Worm (Caenorhabditis elegans) whole organism, L4 larva: Measurements from ENCODE around the gene F46C5.10.

ENCODE experiments used
- D1046.2 ChIP-seq: fragments of 200-800 bp; sonication (Bioruptor generic); IDR thresholded peaks from 2 replicates; pipeline ENCODE4 v1.3.6; 2022; ENCODE audit warnings: missing genetic modification characterization, missing compliant biosample characterization
- F26F4.8 ChIP-seq: fragments of 200-800 bp; sonication (Bioruptor generic); conservative IDR thresholded peaks from 2 replicates; pipeline ENCODE4 v1.3.6; 2022; ENCODE audit warnings: missing genetic modification characterization, missing compliant biosample characterization
- F44E2.7 ChIP-seq: fragments of 200-800 bp; sonication (Bioruptor generic); IDR thresholded peaks from 2 replicates; pipeline ENCODE4 v2.1.2; 2022; ENCODE audit warnings: missing genetic modification characterization, missing compliant biosample characterization
- F49E8.2 ChIP-seq: sonication (generic microtip); optimal IDR thresholded peaks from 2 replicates; lab custom pipeline; 2016; ENCODE audit warnings: missing compliant biosample characterization, mild to moderate bottlenecking, missing genetic modification characterization, borderline replicate concordance
- T26A8.4 ChIP-seq: fragments of 200-800 bp; sonication (Bioruptor generic); IDR thresholded peaks from 2 replicates; pipeline ENCODE4 v1.3.6; 2022; ENCODE audit warnings: missing genetic modification characterization, missing compliant biosample characterization
- Y105C5A.15 ChIP-seq: fragments of 200-800 bp; sonication (Bioruptor generic); IDR thresholded peaks from 2 replicates; pipeline ENCODE4 v1.3.6; 2022; ENCODE audit warnings: missing genetic modification characterization, missing compliant biosample characterization
- Y48G9A.11 ChIP-seq: fragments of 200-800 bp; sonication (Bioruptor generic); IDR thresholded peaks from 2 replicates; pipeline ENCODE4 v1.3.6; 2022; ENCODE audit warnings: missing genetic modification reagents, missing genetic modification characterization, missing compliant biosample characterization
- Y5F2A.4 ChIP-seq: fragments of 200-800 bp; sonication (Bioruptor generic); optimal IDR thresholded peaks from 2 replicates; lab custom pipeline; 2018; ENCODE audit warnings: mild to moderate bottlenecking, missing genetic modification characterization, missing compliant biosample characterization
- ZK546.5 ChIP-seq, 2 experiments: sonication (generic microtip); optimal IDR thresholded peaks; 2 replicates each; lab custom pipeline; 2017; ENCODE audit warnings: missing biosample characterization in 2 of 2, missing genetic modification characterization in 2 of 2
- aha-1 ChIP-seq: fragments of 150-350 bp; peaks from one replicate; lab custom pipeline; 2014; ENCODE audit warnings: missing biosample characterization, missing genetic modification characterization
- aly-2 ChIP-seq: sonication (generic microtip); optimal IDR thresholded peaks from 2 replicates; lab custom pipeline; 2018; ENCODE audit warnings: missing biosample characterization, missing genetic modification characterization
- attf-4 ChIP-seq: sonication (generic microtip); optimal IDR thresholded peaks from 3 replicates; lab custom pipeline; 2017; ENCODE audit warnings: missing biosample characterization, missing genetic modification characterization
- ceh-20 ChIP-seq: fragments of 200-800 bp; sonication (Bioruptor generic); IDR thresholded peaks from 2 replicates; pipeline ENCODE4 v1.3.6; 2022; ENCODE audit warnings: missing genetic modification reagents, missing genetic modification characterization, missing compliant biosample characterization
- ceh-28 ChIP-seq: fragments of 150-350 bp; optimal IDR thresholded peaks from 2 replicates; lab custom pipeline; 2014; ENCODE audit warnings: missing biosample characterization, missing genetic modification reagents, missing genetic modification characterization
- daf-16 ChIP-seq, 3 experiments: sonication (generic microtip); optimal IDR thresholded peaks; 2 replicates each; lab custom pipeline; 2016 to 2017; ENCODE audit warnings: missing genetic modification characterization in 3 of 3, missing genetic modification reagents in 3 of 3, mild to moderate bottlenecking in 2 of 3, missing compliant biosample characterization in 2 of 3, missing biosample characterization in 1 of 3, moderate library complexity in 1 of 3
- daf-19 ChIP-seq: fragments of 200-800 bp; sonication (Bioruptor generic); conservative IDR thresholded peaks from 2 replicates; pipeline ENCODE4 v1.3.6; 2022; ENCODE audit warnings: missing genetic modification characterization, missing compliant biosample characterization
- dmd-6 ChIP-seq: fragments of 200-800 bp; sonication (Bioruptor generic); IDR thresholded peaks from 2 replicates; pipeline ENCODE4 v1.3.6; 2022; ENCODE audit warnings: missing genetic modification reagents, missing genetic modification characterization, missing compliant biosample characterization
- dmd-8 ChIP-seq: fragments of 200-800 bp; sonication (Bioruptor generic); IDR thresholded peaks from 2 replicates; pipeline ENCODE4 v1.3.6; 2022; ENCODE audit warnings: missing genetic modification characterization, missing compliant biosample characterization
- dmd-9 ChIP-seq: fragments of 200-800 bp; sonication (Bioruptor generic); IDR thresholded peaks from 2 replicates; pipeline ENCODE4 v1.3.6; 2022; ENCODE audit warnings: missing genetic modification reagents, missing genetic modification characterization, missing compliant biosample characterization
- egl-27 ChIP-seq: sonication (generic microtip); optimal IDR thresholded peaks from 3 replicates; lab custom pipeline; 2017; ENCODE audit warnings: missing biosample characterization, missing genetic modification reagents, missing genetic modification characterization
- hlh-11 ChIP-seq: fragments of 200-800 bp; sonication (Bioruptor generic); optimal IDR thresholded peaks from 2 replicates; lab custom pipeline; 2018; ENCODE audit warnings: mild to moderate bottlenecking, missing genetic modification characterization, missing compliant biosample characterization
- hlh-30 ChIP-seq: sonication (generic microtip); optimal IDR thresholded peaks from 2 replicates; lab custom pipeline; 2017; ENCODE audit warnings: antibody characterized with exemption, mild to moderate bottlenecking, missing genetic modification characterization, missing compliant biosample characterization; ENCODE audit not compliant: insufficient read depth
- jun-1 ChIP-seq: fragments of 150-350 bp; optimal IDR thresholded peaks from 2 replicates; lab custom pipeline; 2014; ENCODE audit warnings: missing biosample characterization, missing genetic modification reagents, missing genetic modification characterization
- lin-1 ChIP-seq: fragments of 200-800 bp; sonication (Bioruptor generic); IDR thresholded peaks from 2 replicates; pipeline ENCODE4 v1.3.6; 2022; ENCODE audit warnings: missing genetic modification reagents, missing genetic modification characterization, missing compliant biosample characterization
- lin-13 ChIP-seq: fragments of 150-350 bp; optimal IDR thresholded peaks from 2 replicates; lab custom pipeline; 2014; ENCODE audit warnings: missing biosample characterization, missing genetic modification reagents, missing genetic modification characterization
- lin-15B ChIP-seq: fragments of 150-350 bp; sonication (generic microtip); optimal IDR thresholded peaks from 3 replicates; lab custom pipeline; 2014; ENCODE audit warnings: missing biosample characterization, missing genetic modification characterization
- madf-5 ChIP-seq, 2 experiments: fragments of 200-800 bp; sonication (Bioruptor generic); IDR thresholded peaks; 2 replicates each; pipeline ENCODE4 v1.3.6; 2022; ENCODE audit warnings: missing compliant biosample characterization in 2 of 2, missing genetic modification characterization in 2 of 2
- mdl-1 ChIP-seq, 2 experiments: fragments of 150-350 bp in 1 of 2; sonication (generic microtip) in 1 of 2; optimal IDR thresholded peaks; 2 replicates each; lab custom pipeline; 2014 to 2017; ENCODE audit warnings: missing biosample characterization in 2 of 2, missing genetic modification characterization in 2 of 2
- mep-1 ChIP-seq: fragments of 150-350 bp; sonication (generic microtip); optimal IDR thresholded peaks from 3 replicates; lab custom pipeline; 2014; ENCODE audit warnings: missing biosample characterization, missing genetic modification characterization
- mxl-2 ChIP-seq: fragments of 200-800 bp; sonication (Bioruptor generic); conservative IDR thresholded peaks from 2 replicates; pipeline ENCODE4 v1.3.6; 2022; ENCODE audit warnings: missing genetic modification reagents, missing genetic modification characterization, missing compliant biosample characterization
- nhr-111 ChIP-seq: fragments of 200-800 bp; sonication (Bioruptor generic); optimal IDR thresholded peaks from 2 replicates; lab custom pipeline; 2018; ENCODE audit warnings: mild to moderate bottlenecking, missing genetic modification characterization, missing compliant biosample characterization
- nhr-25 ChIP-seq: sonication (generic microtip); optimal IDR thresholded peaks from 2 replicates; lab custom pipeline; 2017; ENCODE audit warnings: missing genetic modification characterization, mild to moderate bottlenecking, missing compliant biosample characterization, antibody characterized with exemption, moderate library complexity, borderline replicate concordance; ENCODE audit not compliant: insufficient read depth
- nhr-28 ChIP-seq: fragments of 150-350 bp; optimal IDR thresholded peaks from 2 replicates; lab custom pipeline; 2014; ENCODE audit warnings: missing biosample characterization, missing genetic modification characterization
- nhr-6 ChIP-seq: fragments of 150-350 bp; optimal IDR thresholded peaks from 2 replicates; lab custom pipeline; 2014; ENCODE audit warnings: missing biosample characterization, missing genetic modification characterization
- pqm-1 ChIP-seq: sonication (generic microtip); optimal IDR thresholded peaks from 2 replicates; lab custom pipeline; 2017; ENCODE audit warnings: missing biosample characterization, missing genetic modification characterization
- rbr-2 ChIP-seq: sonication (generic microtip); optimal IDR thresholded peaks from 2 replicates; lab custom pipeline; 2016; ENCODE audit warnings: missing genotype, missing genetic modification characterization, missing compliant biosample characterization
- saeg-2 ChIP-seq: fragments of 200-800 bp; sonication (Bioruptor generic); IDR thresholded peaks from 2 replicates; pipeline ENCODE4 v1.3.6; 2022; ENCODE audit warnings: missing genetic modification reagents, missing genetic modification characterization, missing compliant biosample characterization
- set-16 ChIP-seq: fragments of 200-800 bp; sonication (Bioruptor generic); IDR thresholded peaks from 2 replicates; pipeline ENCODE4 v1.3.6; 2022; ENCODE audit warnings: missing genetic modification reagents, missing genetic modification characterization, missing compliant biosample characterization
- skn-1 ChIP-seq: fragments of 150-350 bp; optimal IDR thresholded peaks from 2 replicates; lab custom pipeline; 2014; ENCODE audit warnings: missing biosample characterization, missing genetic modification characterization
- snpc-1.2 ChIP-seq: fragments of 200-800 bp; sonication (Bioruptor generic); IDR thresholded peaks from 2 replicates; pipeline ENCODE4 v1.3.6; 2022; ENCODE audit warnings: missing genetic modification reagents, missing genetic modification characterization, missing compliant biosample characterization
- snpc-4 ChIP-seq: fragments of 150-350 bp; optimal IDR thresholded peaks from 2 replicates; lab custom pipeline; 2014; ENCODE audit warnings: missing biosample characterization, missing genetic modification characterization
- unc-62 ChIP-seq, 3 experiments: fragments of 150-350 bp in 1 of 3; sonication (generic microtip); optimal IDR thresholded peaks in 2 of 3; peaks in 1 of 3; 1 replicate in 1 of 3; 2 replicates in 2 of 3; lab custom pipeline; 2014 to 2017; ENCODE audit warnings: missing biosample characterization in 3 of 3, missing genetic modification characterization in 3 of 3, missing genetic modification reagents in 3 of 3, missing genotype in 1 of 3
- vab-7 ChIP-seq: fragments of 200-800 bp; sonication (Bioruptor generic); IDR thresholded peaks from 2 replicates; pipeline ENCODE4 v1.3.6; 2022; ENCODE audit warnings: missing genetic modification reagents, missing genetic modification characterization, missing compliant biosample characterization
- zag-1 ChIP-seq: fragments of 150-350 bp; optimal IDR thresholded peaks from 2 replicates; lab custom pipeline; 2014; ENCODE audit warnings: missing biosample characterization, missing genetic modification characterization

F46C5.10 gene

ce11 chrII:8822711-8823110 lies 3.9 kb upstream of the F46C5.10 start (continued):
- TF ChIP-seq nhr-25 (tag; lab: Kevin White, UChicago) (no peak), ceh-28 (tag; lab: Kevin White, UChicago) (no peak), zag-1 (tag; lab: Kevin White, UChicago) (no peak), lin-15B (tag; lab: Kevin White, UChicago) (no peak), daf-16 (GFP tag; optimal IDR thresholded peaks at IDR 0.05; lab: Kevin White, UChicago) (no peak), daf-16 (tag; optimal IDR thresholded peaks at IDR 0.05; lab: Kevin White, UChicago) (no peak), F26F4.8 (GFP tag; lab: Robert Waterston, UW) (no peak), madf-5 (GFP tag; IDR thresholded peaks at IDR 0.05; lab: Robert Waterston, UW) (no peak), rbr-2 (tag; lab: Kevin White, UChicago) (no peak), dmd-8 (no peak), hlh-11 (tag; lab: Kevin White, UChicago) (peak; percentile 56), jun-1 (tag; lab: Kevin White, UChicago) (no peak), mxl-2 (GFP tag; lab: Robert Waterston, UW) (no peak), daf-19 (GFP tag; lab: Robert Waterston, UW) (no peak), saeg-2 (GFP tag; lab: Robert Waterston, UW) (0 out of 2 replicates have a peak, but pooled peaks have one; percentile 26), lin-13 (no peak), egl-27 (tag; lab: Kevin White, UChicago) (no peak), D1046.2 (GFP tag; lab: Robert Waterston, UW) (no peak), F49E8.2 (tag; lab: Kevin White, UChicago) (no peak)

DNA sequence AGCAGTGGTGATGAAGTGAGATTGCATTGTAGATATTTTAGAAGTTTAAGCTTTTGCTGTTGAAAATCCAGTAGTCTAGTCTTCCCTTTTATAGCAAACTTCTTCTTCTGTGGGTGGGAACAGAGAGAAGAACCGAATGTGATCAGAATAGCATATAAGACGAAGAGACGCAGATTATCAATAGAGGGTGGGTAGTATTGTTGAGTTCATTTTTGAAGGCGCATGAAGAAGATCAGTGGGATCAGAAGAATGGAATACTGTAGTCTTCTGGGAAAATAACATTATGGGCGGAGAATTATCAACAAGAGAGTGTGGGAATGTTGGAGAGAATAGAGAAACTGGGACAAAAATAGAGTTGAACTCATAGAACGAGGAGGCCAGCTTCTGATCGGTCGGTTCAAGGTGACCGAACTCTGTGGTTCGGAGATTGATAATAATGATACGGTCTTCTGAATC lies 2.3 kb upstream of the F46C5.10 start, which contains the start of gene F46C5.1:
TSS of gene F46C5.1 (minus strand) at position 51 of the 456 bp plus-strand sequence.
- TF ChIP-seq T26A8.4 (GFP tag; lab: Robert Waterston, UW) (peak; percentile 31; the same call in 1 of the 2 replicates), mdl-1 (tag; optimal IDR thresholded peaks at IDR 0.05; lab: Kevin White, UChicago) (no peak), dmd-8 (no peak), hlh-30 (tag; lab: Kevin White, UChicago) (peak; percentile 13), nhr-28 (tag; lab: Kevin White, UChicago) (peak; percentile 75), aha-1 (peak; percentile 28), unc-62 (GFP tag; optimal IDR thresholded peaks at IDR 0.05 in 1 of 2; lab: Kevin White, UChicago) (peak in 1 of 2 experiments; percentile 63), unc-62 (tag; optimal IDR thresholded peaks at IDR 0.05; lab: Kevin White, UChicago) (no peak)

DNA sequence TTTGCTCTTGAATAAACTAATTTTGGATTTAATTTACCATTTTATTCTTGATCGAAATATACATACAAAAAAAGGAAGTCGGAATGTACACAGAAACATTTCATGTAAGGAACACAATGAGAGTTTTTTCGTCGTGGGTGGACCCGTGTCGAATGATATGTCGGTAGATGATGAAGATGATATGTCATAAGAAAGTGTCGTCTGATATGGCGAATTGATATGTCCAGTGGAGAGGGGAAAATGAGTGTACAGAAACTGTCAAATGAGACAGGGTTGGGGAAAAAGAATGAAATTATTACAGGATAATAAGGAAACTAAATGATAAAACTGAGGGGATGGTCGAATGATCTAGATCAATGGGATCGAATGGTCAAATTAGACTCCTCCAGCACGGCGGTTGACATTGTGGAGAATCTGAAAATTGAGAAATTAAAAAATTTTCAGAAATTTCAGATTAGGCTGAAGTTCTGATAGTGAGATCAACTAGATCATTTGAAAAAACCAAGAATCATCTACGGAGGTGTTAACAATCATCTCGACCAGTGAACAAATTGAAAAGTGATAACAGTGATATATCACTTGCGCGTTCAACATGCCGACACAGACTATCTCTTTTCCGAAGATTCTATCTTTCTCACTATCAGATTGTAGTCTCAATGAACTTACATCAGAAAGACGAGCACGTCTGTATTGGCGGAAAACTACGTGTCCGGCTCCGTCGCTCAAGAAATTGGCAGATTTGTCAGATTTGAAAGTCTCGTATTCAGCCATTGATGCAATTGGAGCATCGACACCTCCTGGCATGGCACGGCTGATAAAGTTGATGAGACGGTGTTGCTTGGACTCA lies 1.5 kb upstream of the F46C5.10 start:
- TF ChIP-seq nhr-6: peak; percentile 52
- TF ChIP-seq F49E8.2 (tag; lab: Kevin White, UChicago): no peak
- TF ChIP-seq vab-7 (GFP tag; lab: Robert Waterston, UW): no peak
- no peak for TF ChIP-seq aly-2
- TF ChIP-seq attf-4: no peak
- TF ChIP-seq F44E2.7: no peak
- TF ChIP-seq dmd-8: 0 out of 2 replicates have a peak, but pooled peaks have one; percentile 41
- TF ChIP-seq snpc-4 (tag; lab: Kevin White, UChicago): no peak
- no peak for TF ChIP-seq D1046.2 (GFP tag; lab: Robert Waterston, UW)
- no peak for TF ChIP-seq Y48G9A.11 (GFP tag; lab: Robert Waterston, UW)
- no peak for TF ChIP-seq set-16 (GFP tag; lab: Robert Waterston, UW)
- no peak for TF ChIP-seq skn-1 (tag; lab: Kevin White, UChicago)
- TF ChIP-seq lin-1 (GFP tag; lab: Robert Waterston, UW): no peak
- TF ChIP-seq ZK546.5 (tag; optimal IDR thresholded peaks at IDR 0.05; lab: Kevin White, UChicago): no peak
- TF ChIP-seq snpc-1.2 (GFP tag; lab: Robert Waterston, UW): no peak
- TF ChIP-seq Y105C5A.15 (GFP tag; lab: Robert Waterston, UW): no peak
- TF ChIP-seq nhr-111 (GFP tag; lab: Kevin White, UChicago): no peak
- no peak for TF ChIP-seq dmd-9
- TF ChIP-seq ceh-20 (GFP tag; lab: Robert Waterston, UW): no peak
- no peak for TF ChIP-seq Y5F2A.4 (GFP tag; lab: Kevin White, UChicago)
- TF ChIP-seq mxl-2 (GFP tag; lab: Robert Waterston, UW): no peak
- no peak for TF ChIP-seq pqm-1 (tag; lab: Kevin White, UChicago)
- no peak; the same call in 1 of the 2 replicates for TF ChIP-seq dmd-6 (GFP tag; lab: Robert Waterston, UW)
- peak; percentile 6 for TF ChIP-seq mep-1 (tag; lab: Kevin White, UChicago)
- no peak for TF ChIP-seq mdl-1 (tag; optimal IDR thresholded peaks at IDR 0.05; lab: Kevin White, UChicago)
- peak; percentile 31 for TF ChIP-seq nhr-28 (tag; lab: Kevin White, UChicago)
